Fruit fly (Drosophila melanogaster): ENCODE measurements around the gene Nelf-A.

Nelf-A gene

DNA sequence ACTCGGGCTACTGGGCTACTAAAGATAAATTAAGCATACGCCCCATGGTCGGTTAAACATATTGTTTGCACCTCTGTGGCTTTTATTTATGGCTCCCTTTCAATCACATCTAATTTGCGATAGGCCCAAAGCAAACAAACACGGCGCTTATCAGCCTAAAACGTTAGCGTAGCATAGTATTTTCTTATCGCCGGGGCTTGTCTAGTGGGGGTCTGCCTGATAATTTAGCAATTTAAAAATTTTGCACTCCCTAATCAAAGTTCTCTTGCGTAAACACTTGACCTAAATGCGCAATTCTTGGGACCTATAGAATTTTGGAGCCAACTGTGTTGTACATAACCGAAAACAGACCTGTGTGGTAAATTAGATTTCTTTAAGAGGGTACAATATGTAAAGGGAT is 25.4 kb upstream of the Nelf-A start:
- TF ChIP-seq CG10348 (GFP tag; IDR thresholded peaks at IDR 0.05) (no peak), CG8159 (tag; optimal IDR thresholded peaks at IDR 0.05) (no peak), CG8301 (tag; optimal IDR thresholded peaks at IDR 0.05) (no peak), rn (GFP tag; IDR thresholded peaks at IDR 0.05) (no peak), EcR (GFP tag; optimal IDR thresholded peaks at IDR 0.05) (no peak), CG12605 (GFP tag; IDR thresholded peaks at IDR 0.05) (no peak), gl (tag; optimal IDR thresholded peaks at IDR 0.05) (no peak), CG9948 (tag; optimal IDR thresholded peaks at IDR 0.05) (no peak), CG14655 (GFP tag; optimal IDR thresholded peaks at IDR 0.05) (no peak), Pif1B (GFP tag; optimal IDR thresholded peaks at IDR 0.05) (no peak), Snoo (tag; optimal IDR thresholded peaks at IDR 0.05) (no peak)

DNA sequence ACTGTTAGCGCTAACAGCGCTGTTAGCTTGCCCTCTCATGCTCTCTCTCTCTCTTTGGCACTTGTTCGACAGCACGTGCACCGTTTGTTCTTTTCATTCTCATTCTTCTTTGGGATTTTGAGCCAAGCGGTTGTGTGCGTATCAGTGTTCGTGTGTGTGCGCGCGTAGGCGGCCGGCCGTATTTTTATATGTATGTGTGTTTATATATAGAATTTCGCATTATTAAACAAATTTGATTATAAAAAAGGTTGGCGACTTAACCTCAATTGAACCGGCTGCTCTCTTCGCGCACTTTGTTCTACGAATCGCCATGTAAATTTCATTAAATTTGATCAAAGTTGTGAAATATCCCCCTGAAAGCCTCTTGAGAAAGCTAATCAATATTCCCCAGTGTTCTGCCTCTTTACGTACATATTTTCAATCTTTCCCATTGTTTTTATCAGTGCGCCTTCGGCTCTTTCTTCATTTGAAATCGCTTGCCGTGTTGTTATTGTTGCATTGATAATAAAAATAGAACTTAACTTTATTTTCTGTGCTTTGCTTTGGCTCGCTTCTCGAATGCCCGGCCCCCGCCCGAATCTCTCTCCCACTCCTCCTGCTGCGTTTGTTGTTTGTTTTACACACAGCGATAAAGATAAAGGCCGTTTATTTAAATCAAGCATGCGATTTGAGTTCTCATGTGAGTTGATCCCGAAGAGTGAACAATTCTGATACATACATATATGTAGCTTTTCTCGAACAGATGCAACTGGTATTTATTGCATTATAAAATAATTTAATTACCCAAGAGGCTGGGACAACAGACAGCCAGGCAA is 24.2 kb upstream of the Nelf-A start:
- TF ChIP-seq CG8301 (tag; optimal IDR thresholded peaks at IDR 0.05) (no peak), D1 (tag; optimal IDR thresholded peaks at IDR 0.05) (no peak), CG15710 (tag; optimal IDR thresholded peaks at IDR 0.05) (no peak), rn (GFP tag; IDR thresholded peaks at IDR 0.05) (no peak), CG14655 (GFP tag; optimal IDR thresholded peaks at IDR 0.05) (peak; percentile 1), CG34367 (tag; optimal IDR thresholded peaks at IDR 0.05) (no peak), EcR (GFP tag; optimal IDR thresholded peaks at IDR 0.05) (peak; percentile 27), CG12605 (GFP tag; IDR thresholded peaks at IDR 0.05) (no peak)

DNA sequence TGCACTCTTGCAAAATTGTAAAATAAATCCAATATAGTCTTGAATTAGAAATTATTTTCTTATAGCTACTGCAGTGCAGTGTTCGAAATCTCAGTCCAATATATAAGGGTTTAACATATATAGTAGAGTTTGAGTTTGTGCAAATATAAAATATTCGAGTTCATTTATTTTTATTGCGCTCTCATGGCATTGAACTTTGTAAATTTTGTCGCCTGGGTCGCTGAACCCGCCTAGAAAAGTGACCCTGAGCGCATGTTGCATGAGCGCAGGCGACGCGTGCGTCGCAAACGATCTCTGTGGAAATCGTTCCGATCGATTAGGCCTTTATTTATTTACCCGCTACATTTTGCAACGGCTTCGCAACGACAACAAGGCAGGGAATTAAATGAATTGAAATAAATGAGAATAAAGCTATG is 23.5 kb upstream of the Nelf-A start:
- TF ChIP-seq CG9948 (tag; optimal IDR thresholded peaks at IDR 0.05) (peak; percentile 65), Pif1A (GFP tag; optimal IDR thresholded peaks at IDR 0.05) (peak; percentile 66), gl (tag; optimal IDR thresholded peaks at IDR 0.05) (no peak), D1 (tag; optimal IDR thresholded peaks at IDR 0.05) (no peak), CG32121 (GFP tag; IDR thresholded peaks at IDR 0.05) (peak; percentile 57), CG4496 (GFP tag; IDR thresholded peaks at IDR 0.05) (peak; percentile 50; the same call in 1 of the 3 replicates), CG15710 (tag; optimal IDR thresholded peaks at IDR 0.05) (peak; percentile 61), fd96Ca (GFP tag; IDR thresholded peaks at IDR 0.05) (peak; percentile 78), Snoo (tag; optimal IDR thresholded peaks at IDR 0.05) (peak; percentile 14), EcR (GFP tag; optimal IDR thresholded peaks at IDR 0.05) (peak; percentile 89), CG34367 (tag; optimal IDR thresholded peaks at IDR 0.05) (peak; percentile 57), CG17806 (tag; optimal IDR thresholded peaks at IDR 0.05) (peak; percentile 65), CG13204 (GFP tag; optimal IDR thresholded peaks at IDR 0.05) (no peak), CG8159 (tag; optimal IDR thresholded peaks at IDR 0.05) (peak; percentile 70), CG12605 (GFP tag; IDR thresholded peaks at IDR 0.05) (0 out of 2 replicates have a peak, but pooled peaks have one; percentile 36), CG10348 (GFP tag; IDR thresholded peaks at IDR 0.05) (0 out of 2 replicates have a peak, but pooled peaks have one; percentile 27), CG8301 (tag; optimal IDR thresholded peaks at IDR 0.05) (peak; percentile 58), rn (GFP tag; IDR thresholded peaks at IDR 0.05) (0 out of 2 replicates have a peak, but pooled peaks have one; percentile 24), Pif1B (GFP tag; optimal IDR thresholded peaks at IDR 0.05) (peak; percentile 63), CG14655 (GFP tag; optimal IDR thresholded peaks at IDR 0.05) (peak; percentile 67), Ets98B (GFP tag; IDR thresholded peaks at IDR 0.05) (peak; percentile 53)

DNA sequence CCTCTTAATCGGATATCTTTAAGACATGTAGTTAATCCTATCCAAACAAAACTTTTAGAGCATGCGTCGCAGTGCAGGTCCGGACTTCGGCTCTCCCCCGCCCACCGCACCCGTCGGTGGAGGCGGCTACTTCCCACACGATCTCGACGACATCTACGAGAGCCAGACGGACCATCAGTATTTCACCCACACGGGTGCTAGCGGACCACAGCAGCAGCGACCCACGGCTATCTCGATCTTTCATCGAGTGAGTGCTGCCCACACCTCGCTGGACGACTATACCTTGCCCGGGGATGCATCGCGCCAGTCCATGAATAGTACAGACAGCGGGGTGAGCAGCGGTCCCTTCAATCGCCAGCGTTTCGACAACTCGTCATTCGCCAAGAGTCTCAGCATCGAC is 21.9 kb upstream of the Nelf-A start:
- TF ChIP-seq Ets98B (GFP tag; IDR thresholded peaks at IDR 0.05) (no peak), CG10348 (GFP tag; IDR thresholded peaks at IDR 0.05) (no peak), CG8301 (tag; optimal IDR thresholded peaks at IDR 0.05) (no peak), fd96Ca (GFP tag; IDR thresholded peaks at IDR 0.05) (no peak), D1 (tag; optimal IDR thresholded peaks at IDR 0.05) (no peak), CG34367 (tag; optimal IDR thresholded peaks at IDR 0.05) (no peak), CG14655 (GFP tag; optimal IDR thresholded peaks at IDR 0.05) (no peak), Pif1A (GFP tag; optimal IDR thresholded peaks at IDR 0.05) (no peak), Pif1B (GFP tag; optimal IDR thresholded peaks at IDR 0.05) (no peak), CG13204 (GFP tag; optimal IDR thresholded peaks at IDR 0.05) (no peak), CG15710 (tag; optimal IDR thresholded peaks at IDR 0.05) (no peak), CG32121 (GFP tag; IDR thresholded peaks at IDR 0.05) (no peak), EcR (GFP tag; optimal IDR thresholded peaks at IDR 0.05) (no peak), Snoo (tag; optimal IDR thresholded peaks at IDR 0.05) (no peak), CG9948 (tag; optimal IDR thresholded peaks at IDR 0.05) (no peak)

dm6 chr3R:21203135-21203534 is 20.4 kb upstream of the Nelf-A start:
- TF ChIP-seq EcR (GFP tag; optimal IDR thresholded peaks at IDR 0.05), result peak; percentile 17
- TF ChIP-seq CG14655 (GFP tag; optimal IDR thresholded peaks at IDR 0.05), result peak; percentile 0
- no peak for TF ChIP-seq gl (tag; optimal IDR thresholded peaks at IDR 0.05)
- peak; percentile 25; the same call in 1 of the 3 replicates for TF ChIP-seq CG4496 (GFP tag; IDR thresholded peaks at IDR 0.05)

Measured in whole organism, pupa.